Worm (Caenorhabditis elegans): ENCODE results near the gene F11G11.14.

Gene F11G11.14

ce11 chrII:4908160-4908559 is 44.7 kb downstream of the F11G11.14 start (continued):
- TF ChIP-seq mab-5 (tag; optimal IDR thresholded peaks at IDR 0.05) (no peak), zag-1 (tag; optimal IDR thresholded peaks at IDR 0.05) (peak; percentile 22)

ce11 chrII:4914214-4914613 is 50.7 kb downstream of the F11G11.14 start, which contains the start of gene R05F9.11:
TSS of gene R05F9.11 (minus strand) at chrII:4914218.
- TF ChIP-seq alr-1 (tag; optimal IDR thresholded peaks at IDR 0.05), result no peak
- no peak for TF ChIP-seq R02D3.7 (tag; optimal IDR thresholded peaks at IDR 0.05)
- TF ChIP-seq sma-9 (GFP tag; optimal IDR thresholded peaks at IDR 0.05), result no peak
- TF ChIP-seq sma-9 (tag; optimal IDR thresholded peaks at IDR 0.05), result no peak
- no peak for TF ChIP-seq zag-1 (tag; optimal IDR thresholded peaks at IDR 0.05)
- TF ChIP-seq lin-13 (GFP tag; optimal IDR thresholded peaks at IDR 0.05), result no peak
- TF ChIP-seq crh-2 (tag; optimal IDR thresholded peaks at IDR 0.05), result no peak
- TF ChIP-seq unc-55 (GFP tag; optimal IDR thresholded peaks at IDR 0.05), result no peak
- no peak for TF ChIP-seq ztf-11 (tag; optimal IDR thresholded peaks at IDR 0.05)
- TF ChIP-seq nhr-129 (tag; optimal IDR thresholded peaks at IDR 0.05), result no peak
- no peak for TF ChIP-seq nhr-21 (tag; optimal IDR thresholded peaks at IDR 0.05)
- no peak for TF ChIP-seq unc-39 (tag; optimal IDR thresholded peaks at IDR 0.05)
- TF ChIP-seq elt-1 (tag; optimal IDR thresholded peaks at IDR 0.05), result no peak
- no peak for TF ChIP-seq nhr-23 (tag; optimal IDR thresholded peaks at IDR 0.05)

All from whole organism, L2 larva.